Worm (Caenorhabditis elegans) whole organism, L4 larva: ENCODE measurements around the gene polq-1.

Experiments
- ama-1 ChIP-seq: fragments of 150-350 bp; optimal IDR thresholded peaks from 2 replicates; lab custom pipeline; 2014; ENCODE audit warnings: inconsistent platforms, mixed read lengths
- dve-1 ChIP-seq: sonication (generic microtip); optimal IDR thresholded peaks from 2 replicates; lab custom pipeline; 2017; ENCODE audit warnings: antibody characterized with exemption, mild to moderate bottlenecking, missing genetic modification characterization, missing compliant biosample characterization; ENCODE audit not compliant: insufficient read depth
- mdl-1 ChIP-seq, 2 experiments: fragments of 150-350 bp in 1 of 2; sonication (generic microtip) in 1 of 2; optimal IDR thresholded peaks; 2 replicates each; lab custom pipeline; 2014 to 2017; ENCODE audit warnings: missing biosample characterization in 2 of 2, missing genetic modification characterization in 2 of 2
- nhr-6 ChIP-seq: fragments of 150-350 bp; optimal IDR thresholded peaks from 2 replicates; lab custom pipeline; 2014; ENCODE audit warnings: missing biosample characterization, missing genetic modification characterization
- pha-4 ChIP-seq, 2 experiments: fragments of 150-350 bp in 1 of 2; fragments of 200-800 bp in 1 of 2; sonication (Bioruptor generic) in 1 of 2; IDR thresholded peaks in 1 of 2; optimal IDR thresholded peaks in 1 of 2; 2 replicates each; pipeline versions ENCODE4 v1.3.6 to Lab custom; 2014 to 2022; ENCODE audit warnings: missing genetic modification characterization in 2 of 2, missing genetic modification reagents in 2 of 2, missing biosample characterization in 1 of 2, missing compliant biosample characterization in 1 of 2

- TF ChIP-seq pha-4 (GFP tag; IDR thresholded peaks at IDR 0.05; lab: Robert Waterston, UW) (no peak), pha-4 (tag; optimal IDR thresholded peaks at IDR 0.05; lab: Kevin White, UChicago) (no peak), dve-1 (tag; lab: Kevin White, UChicago) (no peak), mdl-1 (tag; optimal IDR thresholded peaks at IDR 0.05; lab: Kevin White, UChicago) (no peak), ama-1 (lab: Kevin White, UChicago) (no peak), nhr-6 (tag; lab: Kevin White, UChicago) (no peak)
Observed at ce11 chrIII:5824450-5824972, 21.6 kb upstream of the polq-1 start.
